Fruit fly (Drosophila melanogaster) whole organism, embryonic: Measurements from ENCODE around the gene SkpD.

ENCODE experiments used
- B-H1 ChIP-seq: fragments of 200-800 bp; sonication (Bioruptor generic); IDR thresholded peaks from 3 replicates; pipeline ENCODE4 v1.3.6; 2022; ENCODE audit warnings: missing biosample characterization, missing genetic modification characterization
- CG10267 ChIP-seq: fragments of 200-800 bp; sonication (Bioruptor generic); optimal IDR thresholded peaks from 2 replicates; lab custom pipeline; 2018; ENCODE audit warnings: missing biosample characterization, mild to moderate bottlenecking, missing genetic modification characterization, moderate library complexity
- CG10565 ChIP-seq: fragments of 200-800 bp; sonication (Bioruptor generic); optimal IDR thresholded peaks from 3 replicates; lab custom pipeline; 2016; ENCODE audit warnings: missing biosample characterization, mild to moderate bottlenecking, missing genetic modification characterization
- CG11085 ChIP-seq: fragments of 200-800 bp; sonication (Bioruptor generic); IDR thresholded peaks from 2 replicates; pipeline ENCODE4 v1.3.6; 2022; ENCODE audit warnings: missing biosample characterization, missing genetic modification characterization
- CG12155 ChIP-seq: fragments of 200-800 bp; sonication (Bioruptor generic); optimal IDR thresholded peaks from 3 replicates; lab custom pipeline; 2016; ENCODE audit warnings: missing biosample characterization, missing genetic modification characterization
- CG17912 ChIP-seq: fragments of 200-800 bp; sonication (Bioruptor generic); optimal IDR thresholded peaks from 2 replicates; lab custom pipeline; 2018; ENCODE audit warnings: missing biosample characterization, mild to moderate bottlenecking, missing genetic modification characterization
- CG18262 ChIP-seq: fragments of 200-800 bp; optimal IDR thresholded peaks from 3 replicates; lab custom pipeline; 2019; ENCODE audit warnings: missing biosample characterization, mild to moderate bottlenecking, missing genetic modification characterization, moderate library complexity
- CG2120 ChIP-seq: fragments of 200-800 bp; sonication (Bioruptor generic); optimal IDR thresholded peaks from 3 replicates; lab custom pipeline; 2016; ENCODE audit warnings: missing biosample characterization, missing genetic modification characterization
- CG2712 ChIP-seq: fragments of 200-800 bp; optimal IDR thresholded peaks from 3 replicates; lab custom pipeline; 2019; ENCODE audit warnings: missing biosample characterization, mild to moderate bottlenecking, missing genetic modification characterization, moderate library complexity
- CG30403 ChIP-seq: fragments of 200-800 bp; sonication (Bioruptor generic); optimal IDR thresholded peaks from 3 replicates; lab custom pipeline; 2016; ENCODE audit warnings: missing biosample characterization, missing genetic modification characterization
- CG6272 ChIP-seq: fragments of 200-800 bp; sonication (Bioruptor generic); IDR thresholded peaks from 2 replicates; pipeline ENCODE4 v1.3.6; 2022; ENCODE audit warnings: missing biosample characterization, missing genetic modification characterization
- CG6791 ChIP-seq: fragments of 200-800 bp; sonication (Bioruptor generic); IDR thresholded peaks from 3 replicates; pipeline ENCODE4 v1.3.6; 2022; ENCODE audit warnings: missing biosample characterization, missing genetic modification characterization; ENCODE audit not compliant: partially characterized antibody
- CG7745 ChIP-seq: fragments of 200-800 bp; sonication (Bioruptor generic); optimal IDR thresholded peaks from 2 replicates; lab custom pipeline; 2018; ENCODE audit warnings: missing biosample characterization, mild to moderate bottlenecking, missing genetic modification characterization, moderate library complexity
- CoRest ChIP-seq: fragments of 200-800 bp; sonication (Bioruptor generic); optimal IDR thresholded peaks from 3 replicates; lab custom pipeline; 2018; ENCODE audit warnings: missing biosample characterization, mild to moderate bottlenecking, missing genetic modification characterization, moderate library complexity
- D19A ChIP-seq: fragments of 200-800 bp; optimal IDR thresholded peaks from 3 replicates; lab custom pipeline; 2019; ENCODE audit warnings: missing biosample characterization, mild to moderate bottlenecking, missing genetic modification characterization, moderate library complexity
- GATAe ChIP-seq: fragments of 200-800 bp; sonication (Bioruptor generic); conservative IDR thresholded peaks from 2 replicates; pipeline ENCODE4 v1.3.6; 2022; ENCODE audit warnings: missing biosample characterization, missing genetic modification characterization
- H15 ChIP-seq: fragments of 200-800 bp; sonication (Bioruptor generic); IDR thresholded peaks from 3 replicates; pipeline ENCODE4 v1.3.6; 2022; ENCODE audit warnings: missing biosample characterization, missing genetic modification characterization
- Hey ChIP-seq: fragments of 200-800 bp; sonication (Bioruptor generic); optimal IDR thresholded peaks from 3 replicates; lab custom pipeline; 2018; ENCODE audit warnings: missing biosample characterization, mild to moderate bottlenecking, missing genetic modification characterization
- Hr78 ChIP-seq, 2 experiments: fragments of 200-800 bp in 1 of 2; fragments of >200 bp in 1 of 2; sonication (Bioruptor generic) in 1 of 2; optimal IDR thresholded peaks; 2 replicates each; lab custom pipeline; 2017 to 2019; ENCODE audit warnings: missing biosample characterization in 2 of 2, missing genetic modification characterization in 2 of 2, mild to moderate bottlenecking in 1 of 2, moderate library complexity in 1 of 2
- Mad ChIP-seq: fragments of 200-800 bp; sonication (Bioruptor generic); optimal IDR thresholded peaks from 2 replicates; lab custom pipeline; 2016; ENCODE audit warnings: missing biosample characterization, missing genetic modification characterization
- NC2α ChIP-seq: fragments of 200-800 bp; sonication (Bioruptor generic); optimal IDR thresholded peaks from 2 replicates; lab custom pipeline; 2016; ENCODE audit warnings: missing biosample characterization, missing genetic modification characterization
- NK7.1 ChIP-seq: fragments of 200-800 bp; sonication (Bioruptor generic); optimal IDR thresholded peaks from 3 replicates; lab custom pipeline; 2016; ENCODE audit warnings: missing biosample characterization, missing genetic modification characterization
- Nf-YC ChIP-seq: fragments of 200-800 bp; optimal IDR thresholded peaks from 3 replicates; lab custom pipeline; 2019; ENCODE audit warnings: missing biosample characterization, mild to moderate bottlenecking, missing genetic modification characterization, moderate library complexity
- bab2 ChIP-seq: fragments of 200-800 bp; sonication (Bioruptor generic); optimal IDR thresholded peaks from 2 replicates; lab custom pipeline; 2016; ENCODE audit warnings: missing biosample characterization, missing genetic modification characterization
- dati ChIP-seq: fragments of 200-800 bp; sonication (Bioruptor generic); IDR thresholded peaks from 2 replicates; pipeline ENCODE4 v1.3.6; 2022; ENCODE audit warnings: missing biosample characterization, missing genetic modification characterization
- dimm ChIP-seq: fragments of 200-800 bp; sonication (Bioruptor generic); IDR thresholded peaks from 2 replicates; pipeline ENCODE4 v1.3.6; 2022; ENCODE audit warnings: missing biosample characterization, missing genetic modification characterization
- dmrt11E ChIP-seq: fragments of 200-800 bp; sonication (Bioruptor generic); optimal IDR thresholded peaks from 3 replicates; lab custom pipeline; 2018; ENCODE audit warnings: missing biosample characterization, mild to moderate bottlenecking, missing genetic modification characterization, moderate library complexity
- hbn ChIP-seq: fragments of 200-800 bp; sonication (Bioruptor generic); IDR thresholded peaks from 2 replicates; pipeline ENCODE4 v1.3.6; 2022; ENCODE audit warnings: missing biosample characterization, missing genetic modification characterization; ENCODE audit not compliant: partially characterized antibody
- inv ChIP-seq: fragments of 200-800 bp; sonication (Bioruptor generic); IDR thresholded peaks from 2 replicates; pipeline ENCODE4 v1.3.6; 2022; ENCODE audit warnings: missing biosample characterization, missing genetic modification characterization; ENCODE audit not compliant: partially characterized antibody
- kni ChIP-seq: fragments of 200-800 bp; sonication (Bioruptor generic); optimal IDR thresholded peaks from 3 replicates; lab custom pipeline; 2017; ENCODE audit warnings: mild to moderate bottlenecking, missing biosample characterization, missing genetic modification reagents, missing genetic modification characterization
- lola ChIP-seq, 3 experiments: fragments of >200 bp in 2 of 3; fragments of 200-800 bp in 1 of 3; sonication (Bioruptor generic) in 1 of 3; optimal IDR thresholded peaks; 2 replicates each; lab custom pipeline; 2017 to 2019; ENCODE audit warnings: missing biosample characterization in 3 of 3, missing genetic modification characterization in 3 of 3, mild to moderate bottlenecking in 1 of 3, moderate library complexity in 1 of 3
- nom ChIP-seq: fragments of 200-800 bp; sonication (Bioruptor generic); optimal IDR thresholded peaks from 2 replicates; lab custom pipeline; 2017; ENCODE audit warnings: missing biosample characterization, missing genetic modification characterization, mild to moderate bottlenecking, moderate library complexity, missing genetic modification reagents
- odd ChIP-seq: fragments of 200-800 bp; sonication (Bioruptor generic); optimal IDR thresholded peaks from 2 replicates; lab custom pipeline; 2017; ENCODE audit warnings: missing biosample characterization, mild to moderate bottlenecking, missing genetic modification characterization
- pan ChIP-seq, 4 experiments: fragments of >200 bp in 3 of 4; fragments of 200-800 bp in 1 of 4; sonication (Bioruptor generic) in 1 of 4; optimal IDR thresholded peaks in 3 of 4; IDR thresholded peaks in 1 of 4; 2 replicates each; pipeline versions ENCODE4 v1.3.6 to Lab custom; 2017 to 2022; ENCODE audit warnings: missing biosample characterization in 2 of 4, missing genetic modification characterization in 2 of 4, mixed read lengths in 1 of 4
- pho ChIP-seq: fragments of 200-800 bp; sonication (Bioruptor generic); optimal IDR thresholded peaks from 2 replicates; lab custom pipeline; 2016; ENCODE audit warnings: missing biosample characterization, missing genetic modification characterization
- prd ChIP-seq, 3 experiments: fragments of >200 bp in 2 of 3; fragments of 200-800 bp in 1 of 3; sonication (Bioruptor generic) in 1 of 3; optimal IDR thresholded peaks in 2 of 3; IDR thresholded peaks in 1 of 3; 2 replicates in 2 of 3; 3 replicates in 1 of 3; pipeline versions ENCODE4 v1.3.6 to Lab custom; 2017 to 2022; ENCODE audit warnings: missing biosample characterization in 1 of 3, missing genetic modification characterization in 1 of 3
- pzg ChIP-seq: fragments of 200-800 bp; sonication (Bioruptor generic); optimal IDR thresholded peaks from 3 replicates; lab custom pipeline; 2018; ENCODE audit warnings: missing biosample characterization, mild to moderate bottlenecking, missing genetic modification characterization, moderate library complexity
- scrt ChIP-seq: fragments of 200-800 bp; sonication (Bioruptor generic); optimal IDR thresholded peaks from 2 replicates; lab custom pipeline; 2018; ENCODE audit warnings: missing biosample characterization, mild to moderate bottlenecking, missing genetic modification characterization, moderate library complexity
- slbo ChIP-seq: fragments of 200-800 bp; sonication (Bioruptor generic); IDR thresholded peaks from 2 replicates; pipeline ENCODE4 v1.3.6; 2022; ENCODE audit warnings: missing biosample characterization, missing genetic modification characterization
- slp2 ChIP-seq: fragments of 200-800 bp; sonication (Bioruptor generic); optimal IDR thresholded peaks from 2 replicates; lab custom pipeline; 2016; ENCODE audit warnings: missing biosample characterization, missing genetic modification characterization
- sqz ChIP-seq: fragments of 200-800 bp; sonication (Bioruptor generic); optimal IDR thresholded peaks from 3 replicates; lab custom pipeline; 2018; ENCODE audit warnings: missing biosample characterization, mild to moderate bottlenecking, missing genetic modification characterization
- tll ChIP-seq, 2 experiments: fragments of 200-800 bp in 1 of 2; fragments of >200 bp in 1 of 2; sonication (Bioruptor generic) in 1 of 2; optimal IDR thresholded peaks; 2 replicates each; lab custom pipeline; 2017 to 2019; ENCODE audit warnings: missing biosample characterization in 2 of 2, missing genetic modification characterization in 2 of 2, mild to moderate bottlenecking in 1 of 2, moderate library complexity in 1 of 2
- trem ChIP-seq: fragments of 200-800 bp; optimal IDR thresholded peaks from 3 replicates; lab custom pipeline; 2019; ENCODE audit warnings: missing biosample characterization, mild to moderate bottlenecking, missing genetic modification characterization, moderate library complexity
- zen ChIP-seq: fragments of 200-800 bp; sonication (Bioruptor generic); optimal IDR thresholded peaks from 3 replicates; lab custom pipeline; 2018; ENCODE audit warnings: missing biosample characterization, mild to moderate bottlenecking, missing genetic modification characterization, moderate library complexity

SkpD gene

DNA sequence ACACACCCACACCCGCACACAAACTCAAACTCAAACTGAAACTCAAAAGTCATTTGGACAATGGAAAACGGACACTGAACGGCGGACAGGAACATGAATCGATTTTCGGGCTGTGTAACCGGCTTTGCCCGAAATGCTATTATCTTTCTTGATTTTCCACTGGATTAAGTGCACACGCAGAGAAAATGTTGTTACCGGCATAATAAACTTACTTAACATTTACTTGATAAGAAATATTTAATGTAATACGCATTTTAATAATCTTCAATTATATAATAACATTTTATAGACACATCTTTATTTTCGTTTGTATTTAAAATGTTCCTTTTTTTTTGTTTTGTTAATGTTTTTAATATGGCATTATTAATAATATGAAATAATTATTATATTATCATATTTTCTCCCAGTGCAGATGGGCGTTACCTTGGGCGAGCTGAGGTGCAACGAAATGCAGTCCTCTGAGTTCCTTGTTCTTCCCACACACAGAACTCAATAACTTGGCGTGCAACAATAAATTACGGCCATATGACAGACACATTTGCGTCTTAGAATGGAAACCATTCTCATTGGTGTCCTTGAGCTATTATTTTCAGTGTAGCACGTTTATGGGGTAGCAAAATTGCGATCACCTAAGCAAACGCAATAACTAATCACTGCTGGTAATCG is 47.6 kb upstream of the SkpD start, which contains the start of gene CG12702 (continued):
- TF ChIP-seq prd (optimal IDR thresholded peaks at IDR 0.05; lab: Kevin White, UChicago) (no peak), prd (GFP tag; IDR thresholded peaks at IDR 0.05; lab: Robert Waterston, UW) (peak; percentile 44; the same call in 2 of the 3 replicates)

DNA sequence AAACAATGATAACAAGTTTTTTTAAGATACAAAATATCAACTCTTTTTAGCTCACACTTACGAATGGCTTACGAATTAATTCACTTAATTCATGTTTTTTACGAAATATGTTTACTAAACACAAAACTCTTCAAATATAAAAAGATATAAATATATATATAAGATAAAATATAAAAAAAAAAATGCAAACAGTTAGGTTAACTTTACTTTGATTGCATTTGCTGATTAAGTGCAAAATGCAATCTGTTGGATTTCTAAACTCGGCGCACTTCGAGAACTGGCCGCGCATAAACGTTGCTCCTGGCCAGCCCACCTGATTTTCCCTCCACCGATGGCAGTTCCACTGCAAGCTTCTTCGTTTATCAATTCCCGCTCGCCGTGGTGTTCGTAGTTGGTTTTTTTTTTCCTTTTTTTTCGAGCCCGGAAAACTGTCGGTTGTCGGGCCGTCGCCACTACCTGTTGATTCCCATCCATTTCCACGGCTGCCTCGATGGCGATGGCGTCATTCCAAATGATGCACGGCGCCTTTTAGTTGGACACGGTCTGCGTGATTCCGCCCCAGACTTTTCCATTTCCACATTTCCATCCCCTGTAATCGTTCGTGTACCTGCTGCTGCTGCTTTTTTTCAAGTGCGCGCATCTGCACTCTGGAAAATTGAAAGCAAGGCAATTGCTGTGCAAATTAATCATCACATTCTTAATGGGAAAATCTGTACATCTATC is 46.9 kb upstream of the SkpD start:
- TF ChIP-seq scrt (GFP tag; lab: Kevin White, UChicago): peak; percentile 19
- no peak for TF ChIP-seq GATAe (GFP tag; lab: Robert Waterston, UW)
- TF ChIP-seq tll (GFP tag; optimal IDR thresholded peaks at IDR 0.05; lab: Kevin White, UChicago): no peak
- TF ChIP-seq CG2120: no peak
- TF ChIP-seq CG11085 (GFP tag; lab: Robert Waterston, UW): no peak
- TF ChIP-seq dati (GFP tag; lab: Robert Waterston, UW): no peak
- no peak for TF ChIP-seq CG6791 (GFP tag; lab: Robert Waterston, UW)
- peak; percentile 78 for TF ChIP-seq zen (tag; lab: Kevin White, UChicago)
- peak; percentile 41 for TF ChIP-seq CG10267
- no peak for TF ChIP-seq CG10565 (GFP tag; lab: Kevin White, UChicago)
- TF ChIP-seq CoRest (tag; lab: Kevin White, UChicago): no peak
- no peak for TF ChIP-seq Hey (tag; lab: Kevin White, UChicago)
- TF ChIP-seq Hr78 (GFP tag; optimal IDR thresholded peaks at IDR 0.05; lab: Kevin White, UChicago): no peak
- no peak for TF ChIP-seq CG7745 (tag; lab: Kevin White, UChicago)
- peak; percentile 39 for TF ChIP-seq CG2712
- TF ChIP-seq kni (GFP tag; lab: Kevin White, UChicago): peak; percentile 8
- peak; percentile 22 for TF ChIP-seq trem (tag; lab: Kevin White, UChicago)
- TF ChIP-seq pan (optimal IDR thresholded peaks at IDR 0.05; lab: Kevin White, UChicago): no peak
- no peak for TF ChIP-seq pan (GFP tag; optimal IDR thresholded peaks at IDR 0.05 in 1 of 2, IDR thresholded peaks at IDR 0.05 in 1 of 2)
- peak; percentile 17 for TF ChIP-seq D19A
- TF ChIP-seq CG30403 (GFP tag; lab: Kevin White, UChicago): no peak
- TF ChIP-seq CG18262: peak; percentile 34
- TF ChIP-seq CG6272 (GFP tag; lab: Robert Waterston, UW): no peak
- TF ChIP-seq sqz (GFP tag; lab: Kevin White, UChicago): peak; percentile 62
- no peak for TF ChIP-seq odd (GFP tag; lab: Kevin White, UChicago)
- TF ChIP-seq pzg (GFP tag; lab: Kevin White, UChicago): no peak
- peak; percentile 35 for TF ChIP-seq dmrt11E (tag; lab: Kevin White, UChicago)
- TF ChIP-seq NC2α: no peak
- no peak for TF ChIP-seq H15 (GFP tag; lab: Robert Waterston, UW)
- no peak for TF ChIP-seq B-H1
- TF ChIP-seq bab2: no peak
- TF ChIP-seq dimm (GFP tag; lab: Robert Waterston, UW): no peak
- no peak for TF ChIP-seq pho
- TF ChIP-seq inv (GFP tag; lab: Robert Waterston, UW): no peak
- TF ChIP-seq Nf-YC (tag; lab: Kevin White, UChicago): no peak
- no peak for TF ChIP-seq Mad (GFP tag; lab: Kevin White, UChicago)
- no peak for TF ChIP-seq CG12155 (GFP tag; lab: Kevin White, UChicago)
- no peak for TF ChIP-seq slbo (GFP tag; lab: Robert Waterston, UW)
- no peak for TF ChIP-seq CG17912
- TF ChIP-seq nom (GFP tag; lab: Kevin White, UChicago): no peak
- TF ChIP-seq NK7.1 (GFP tag; lab: Kevin White, UChicago): no peak
- TF ChIP-seq lola (GFP tag; optimal IDR thresholded peaks at IDR 0.05; lab: Kevin White, UChicago): peak in 1 of 3 experiments; percentile 7
- no peak for TF ChIP-seq slp2 (GFP tag; lab: Kevin White, UChicago)
- no peak for TF ChIP-seq hbn
